Worm (Caenorhabditis elegans) whole organism, late embryonic: ENCODE data around the gene metl-9.

Source experiments
- C08G9.2 ChIP-seq: sonication (generic microtip); optimal IDR thresholded peaks from 2 replicates; lab custom pipeline; 2016; ENCODE audit warnings: mild to moderate bottlenecking, missing genetic modification characterization, moderate library complexity, missing compliant biosample characterization
- C38D4.7 ChIP-seq: fragments of 200-800 bp; sonication (Bioruptor generic); optimal IDR thresholded peaks from 2 replicates; lab custom pipeline; 2018; ENCODE audit warnings: mild to moderate bottlenecking, missing genetic modification characterization, moderate library complexity, missing compliant biosample characterization
- T23F11.4 ChIP-seq: fragments of 200-800 bp; sonication (Bioruptor generic); optimal IDR thresholded peaks from 2 replicates; lab custom pipeline; 2018; ENCODE audit warnings: mild to moderate bottlenecking, missing genetic modification characterization, missing compliant biosample characterization
- Y22D7AL.16 ChIP-seq: sonication (generic microtip); optimal IDR thresholded peaks from 2 replicates; lab custom pipeline; 2016; ENCODE audit warnings: missing genetic modification characterization, missing compliant biosample characterization
- ceh-14 ChIP-seq: sonication (generic microtip); optimal IDR thresholded peaks from 2 replicates; lab custom pipeline; 2016; ENCODE audit warnings: missing genotype, missing genetic modification characterization, missing compliant biosample characterization
- ceh-18 ChIP-seq: sonication (generic microtip); optimal IDR thresholded peaks from 2 replicates; lab custom pipeline; 2016; ENCODE audit warnings: missing genetic modification characterization, missing compliant biosample characterization
- ceh-19 ChIP-seq: fragments of 200-800 bp; sonication (Bioruptor generic); optimal IDR thresholded peaks from 2 replicates; lab custom pipeline; 2018; ENCODE audit warnings: mild to moderate bottlenecking, missing genetic modification characterization, missing compliant biosample characterization
- ceh-22 ChIP-seq: sonication (generic microtip); optimal IDR thresholded peaks from 2 replicates; lab custom pipeline; 2017; ENCODE audit warnings: missing biosample characterization, missing genetic modification characterization
- ceh-24 ChIP-seq: sonication (generic microtip); optimal IDR thresholded peaks from 2 replicates; lab custom pipeline; 2016; ENCODE audit warnings: mild to moderate bottlenecking, missing genetic modification characterization, missing compliant biosample characterization
- ceh-30 ChIP-seq: fragments of 150-350 bp; optimal IDR thresholded peaks from 2 replicates; lab custom pipeline; 2014; ENCODE audit warnings: missing biosample characterization, missing genetic modification characterization
- ceh-31 ChIP-seq: sonication (generic microtip); optimal IDR thresholded peaks from 2 replicates; lab custom pipeline; 2016; ENCODE audit warnings: missing genetic modification characterization, missing compliant biosample characterization
- ceh-48 ChIP-seq: sonication (generic microtip); optimal IDR thresholded peaks from 2 replicates; lab custom pipeline; 2016; ENCODE audit warnings: missing genetic modification characterization, inconsistent platforms, missing compliant biosample characterization
- elt-2 ChIP-seq: sonication (generic microtip); optimal IDR thresholded peaks from 2 replicates; lab custom pipeline; 2016; ENCODE audit warnings: missing genetic modification reagents, missing genetic modification characterization, missing compliant biosample characterization
- ets-4 ChIP-seq: sonication (generic microtip); optimal IDR thresholded peaks from 2 replicates; lab custom pipeline; 2016; ENCODE audit warnings: missing genetic modification characterization, missing compliant biosample characterization
- fax-1 ChIP-seq: sonication (generic microtip); optimal IDR thresholded peaks from 2 replicates; lab custom pipeline; 2016; ENCODE audit warnings: missing genotype, missing genetic modification characterization, missing compliant biosample characterization
- fkh-10 ChIP-seq: fragments of 150-350 bp; optimal IDR thresholded peaks from 2 replicates; lab custom pipeline; 2014; ENCODE audit warnings: missing biosample characterization, missing genetic modification reagents, missing genetic modification characterization
- fkh-6 ChIP-seq: sonication (generic microtip); optimal IDR thresholded peaks from 2 replicates; lab custom pipeline; 2016; ENCODE audit warnings: missing genetic modification characterization, missing compliant biosample characterization
- hlh-30 ChIP-seq: sonication (generic microtip); optimal IDR thresholded peaks from 2 replicates; lab custom pipeline; 2017; ENCODE audit warnings: antibody characterized with exemption, missing genetic modification characterization, missing compliant biosample characterization; ENCODE audit not compliant: insufficient read depth
- hlh-6 ChIP-seq: sonication (generic microtip); optimal IDR thresholded peaks from 2 replicates; lab custom pipeline; 2016; ENCODE audit warnings: missing genotype, missing genetic modification characterization, missing compliant biosample characterization
- hlh-8 ChIP-seq: sonication (generic microtip); optimal IDR thresholded peaks from 2 replicates; lab custom pipeline; 2016; ENCODE audit warnings: missing genotype, missing genetic modification characterization, missing compliant biosample characterization
- lim-6 ChIP-seq: sonication (generic microtip); optimal IDR thresholded peaks from 2 replicates; lab custom pipeline; 2016; ENCODE audit warnings: missing genetic modification characterization, missing compliant biosample characterization
- lin-11 ChIP-seq: fragments of 200-800 bp; sonication (Bioruptor generic); optimal IDR thresholded peaks from 2 replicates; lab custom pipeline; 2018; ENCODE audit warnings: mild to moderate bottlenecking, missing genetic modification characterization, missing compliant biosample characterization
- madf-2 ChIP-seq: sonication (generic microtip); optimal IDR thresholded peaks from 2 replicates; lab custom pipeline; 2017; ENCODE audit warnings: missing genetic modification characterization, missing compliant biosample characterization
- npax-4 ChIP-seq: sonication (generic microtip); optimal IDR thresholded peaks from 2 replicates; lab custom pipeline; 2016; ENCODE audit warnings: missing genetic modification characterization, missing compliant biosample characterization
- odd-2 ChIP-seq: sonication (generic microtip); optimal IDR thresholded peaks from 2 replicates; lab custom pipeline; 2017; ENCODE audit warnings: antibody characterized with exemption, mild to moderate bottlenecking, missing genetic modification characterization, missing compliant biosample characterization
- pag-3 ChIP-seq: sonication (generic microtip); optimal IDR thresholded peaks from 2 replicates; lab custom pipeline; 2016; ENCODE audit warnings: missing compliant biosample characterization, missing genetic modification characterization, borderline replicate concordance
- pat-9 ChIP-seq: fragments of 200-800 bp; sonication (Bioruptor generic); optimal IDR thresholded peaks from 2 replicates; lab custom pipeline; 2018; ENCODE audit warnings: mild to moderate bottlenecking, missing genetic modification characterization, moderate library complexity, missing compliant biosample characterization
- pha-2 ChIP-seq: sonication (generic microtip); optimal IDR thresholded peaks from 2 replicates; lab custom pipeline; 2017; ENCODE audit warnings: mild to moderate bottlenecking, missing genetic modification characterization, missing compliant biosample characterization
- pha-4 ChIP-seq: fragments of 150-350 bp; optimal IDR thresholded peaks from 2 replicates; lab custom pipeline; 2018; ENCODE audit warnings: missing biosample characterization, missing genetic modification reagents, missing genetic modification characterization
- sdc-2 ChIP-seq: sonication (generic microtip); optimal IDR thresholded peaks from 2 replicates; lab custom pipeline; 2016; ENCODE audit warnings: missing genotype, missing genetic modification characterization, missing compliant biosample characterization
- sox-2 ChIP-seq: fragments of 200-800 bp; sonication (Bioruptor generic); IDR thresholded peaks from 2 replicates; pipeline ENCODE4 v1.3.6; 2022; ENCODE audit warnings: missing genetic modification reagents, missing genetic modification characterization, missing compliant biosample characterization
- tbx-2 ChIP-seq: sonication (generic microtip); optimal IDR thresholded peaks from 2 replicates; lab custom pipeline; 2016; ENCODE audit warnings: missing genetic modification characterization, missing compliant biosample characterization
- tbx-7 ChIP-seq: sonication (generic microtip); optimal IDR thresholded peaks from 2 replicates; lab custom pipeline; 2016; ENCODE audit warnings: missing genotype, missing genetic modification characterization, missing compliant biosample characterization
- unc-55 ChIP-seq: sonication (generic microtip); optimal IDR thresholded peaks from 2 replicates; lab custom pipeline; 2017; ENCODE audit warnings: missing biosample characterization, missing genetic modification reagents, missing genetic modification characterization

The metl-9 gene

DNA sequence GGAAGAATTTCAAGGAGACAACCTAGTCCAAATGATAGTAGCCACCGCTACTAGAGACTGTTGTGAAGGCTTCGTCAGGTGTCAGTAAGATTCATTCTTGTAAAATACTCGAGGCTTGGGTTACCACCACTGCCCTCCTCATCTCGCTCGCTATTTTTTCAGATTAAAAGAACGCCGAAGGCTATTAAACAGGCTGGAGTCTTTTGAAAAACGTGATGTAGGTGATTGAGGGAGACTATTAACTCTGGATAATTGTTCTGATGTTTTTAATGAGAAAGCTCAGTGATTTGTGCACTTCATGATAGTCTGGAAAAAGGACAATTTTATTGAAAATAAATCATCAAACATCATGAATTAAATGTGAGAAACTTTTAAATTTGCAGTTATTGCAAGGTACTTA is 10.0 kb upstream of the metl-9 start, which contains the start of gene zig-6:
zig-6 (minus strand) TSS at position 101 of the 400 bp plus-strand sequence.
- TF ChIP-seq ceh-19 (GFP tag; lab: Kevin White, UChicago) (no peak), pha-4 (tag; lab: Kevin White, UChicago) (no peak), ceh-31 (tag; lab: Kevin White, UChicago) (no peak), pag-3 (tag; lab: Kevin White, UChicago) (no peak), ceh-18 (tag; lab: Kevin White, UChicago) (no peak), fkh-10 (GFP tag; lab: Kevin White, UChicago) (no peak), C08G9.2 (tag; lab: Kevin White, UChicago) (no peak), hlh-8 (tag; lab: Kevin White, UChicago) (no peak), fax-1 (tag; lab: Kevin White, UChicago) (no peak), lim-6 (tag; lab: Kevin White, UChicago) (no peak)

DNA sequence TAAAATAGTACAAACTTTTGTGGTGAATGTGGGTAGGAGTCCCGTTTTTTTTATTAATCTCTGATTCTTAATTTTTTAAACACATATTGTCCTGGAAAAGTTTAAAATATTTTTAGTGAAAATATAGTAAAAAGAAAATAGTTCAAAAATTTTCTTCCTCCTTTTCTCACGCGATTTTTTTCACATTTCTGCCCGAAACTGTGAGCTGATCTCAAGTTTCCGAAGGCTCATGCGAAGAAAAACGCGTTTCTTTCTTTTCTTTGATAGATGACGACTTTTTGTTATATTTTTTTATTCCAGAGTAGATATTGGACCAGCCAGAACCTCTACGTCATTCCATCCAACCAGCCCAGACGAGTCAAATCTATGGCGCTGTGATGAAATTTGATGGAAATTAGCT is 5.0 kb upstream of the metl-9 start, which contains the start of gene T03G11.9:
T03G11.9 (plus strand) TSS at position 301 of the 400 bp plus-strand sequence.
- TF ChIP-seq T23F11.4 (GFP tag; lab: Kevin White, UChicago) (no peak), ceh-14 (tag; lab: Kevin White, UChicago) (no peak), ceh-18 (tag; lab: Kevin White, UChicago) (no peak), Y22D7AL.16 (tag; lab: Kevin White, UChicago) (no peak), ets-4 (tag; lab: Kevin White, UChicago) (no peak), ceh-24 (tag; lab: Kevin White, UChicago) (no peak), C38D4.7 (GFP tag; lab: Kevin White, UChicago) (no peak), lim-6 (tag; lab: Kevin White, UChicago) (no peak), ceh-31 (tag; lab: Kevin White, UChicago) (no peak)

DNA sequence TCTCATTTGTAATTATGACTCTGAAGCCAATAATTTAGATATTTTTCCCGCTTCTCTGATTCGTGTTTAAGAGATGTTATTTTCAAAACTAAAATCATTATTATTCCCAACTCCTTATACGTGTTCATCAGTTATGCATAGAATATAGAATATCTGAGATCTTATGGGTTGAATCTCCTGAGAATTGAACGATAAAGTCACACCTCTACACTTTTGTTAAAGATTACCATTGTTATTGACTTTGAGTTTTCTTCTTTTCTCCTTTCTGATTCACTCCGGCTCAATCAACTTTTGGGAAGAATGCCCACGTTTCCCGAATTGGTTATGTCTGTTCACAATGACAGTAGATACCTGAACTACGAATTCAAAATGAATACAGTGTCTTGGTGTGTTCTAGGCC is 924 bp upstream of the metl-9 start, which contains the start of gene sru-48:
sru-48 (plus strand) TSS at position 301 of the 400 bp plus-strand sequence.
- TF ChIP-seq C08G9.2 (tag; lab: Kevin White, UChicago) (no peak), hlh-6 (tag; lab: Kevin White, UChicago) (no peak), odd-2 (tag; lab: Kevin White, UChicago) (no peak)

DNA sequence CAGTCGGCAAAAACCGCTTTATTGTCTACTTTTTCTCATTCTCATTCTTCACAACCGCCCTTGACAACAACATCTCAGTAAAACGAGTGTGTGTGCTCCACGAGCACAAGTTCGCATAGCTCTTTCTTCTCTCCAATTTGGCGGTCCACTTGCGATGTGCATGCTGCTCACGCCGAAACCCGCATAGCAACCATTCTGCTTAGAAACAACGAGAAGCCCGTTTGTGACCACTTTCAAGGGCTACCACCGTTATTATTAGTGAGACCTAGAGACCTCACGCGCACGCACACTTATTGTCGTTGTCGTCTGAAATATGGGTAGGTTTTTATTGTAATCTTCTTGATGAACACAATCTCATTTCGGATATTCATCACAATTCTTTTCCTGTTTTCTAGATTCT is 4.7 kb downstream of the metl-9 start, which contains the start of gene zchc-1A:
zchc-1A (plus strand) TSS at position 114 of the 400 bp plus-strand sequence.
- no peak for TF ChIP-seq pat-9 (tag; lab: Kevin White, UChicago)
- no peak for TF ChIP-seq ceh-18 (tag; lab: Kevin White, UChicago)
- no peak for TF ChIP-seq C38D4.7 (GFP tag; lab: Kevin White, UChicago)
- no peak for TF ChIP-seq tbx-7
- TF ChIP-seq hlh-6 (tag; lab: Kevin White, UChicago): no peak

DNA sequence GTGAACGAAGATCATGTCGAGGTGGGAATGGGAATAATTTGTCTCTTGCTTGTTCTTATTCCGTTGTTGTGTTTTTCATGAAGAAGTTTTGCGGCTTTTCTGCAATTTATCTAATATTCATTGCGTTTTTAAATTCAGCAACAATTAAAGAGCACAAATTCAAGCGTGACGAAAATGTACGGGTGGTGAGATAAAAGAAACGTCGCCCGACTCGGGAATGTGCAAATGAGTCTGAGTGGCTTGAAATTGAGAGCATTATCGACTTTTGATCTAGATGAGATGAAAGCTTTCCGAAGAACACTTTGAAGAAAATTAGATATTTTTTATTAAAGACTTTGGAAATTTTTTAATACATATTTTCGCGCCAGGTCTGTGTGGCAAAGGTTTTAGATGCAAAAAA is 7.9 kb downstream of the metl-9 start, which contains the start of gene T03G11.10:
T03G11.10 (minus strand) TSS at position 101 of the 400 bp plus-strand sequence.
- TF ChIP-seq madf-2 (tag; lab: Kevin White, UChicago) (no peak), pag-3 (tag; lab: Kevin White, UChicago) (no peak), tbx-2 (tag; lab: Kevin White, UChicago) (no peak), sox-2 (GFP tag; lab: Robert Waterston, UW) (no peak), ceh-22 (tag; lab: Kevin White, UChicago) (no peak), unc-55 (GFP tag; lab: Kevin White, UChicago) (no peak), fkh-6 (tag; lab: Kevin White, UChicago) (no peak), pha-2 (tag; lab: Kevin White, UChicago) (no peak)

DNA sequence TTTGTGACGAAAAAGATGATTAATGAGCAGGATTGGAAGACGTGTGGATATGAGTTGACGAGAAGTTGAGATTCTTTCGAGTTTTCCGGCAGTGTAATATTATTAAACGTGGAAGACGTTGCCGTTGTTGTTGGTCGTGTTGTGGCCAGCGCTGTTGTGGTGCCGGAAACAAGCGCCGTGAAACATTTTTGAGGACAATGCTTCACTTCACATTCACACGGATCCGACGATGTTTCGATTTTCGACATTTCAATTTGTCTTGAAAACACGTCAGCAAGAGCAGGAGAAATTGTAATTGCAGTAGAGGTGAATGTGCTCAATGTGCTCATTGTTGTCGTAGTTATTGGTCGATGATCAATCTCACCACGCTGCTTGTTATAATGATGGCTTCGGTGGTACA is 10.2 kb downstream of the metl-9 start:
- no peak for TF ChIP-seq elt-2 (tag; lab: Kevin White, UChicago)
- TF ChIP-seq ceh-30: no peak
- TF ChIP-seq hlh-30 (tag; lab: Kevin White, UChicago): no peak
- no peak for TF ChIP-seq npax-4 (tag; lab: Kevin White, UChicago)
- TF ChIP-seq unc-55 (GFP tag; lab: Kevin White, UChicago): no peak
- TF ChIP-seq ceh-48: no peak
- TF ChIP-seq sdc-2 (tag; lab: Kevin White, UChicago): no peak
- TF ChIP-seq ceh-14 (tag; lab: Kevin White, UChicago): no peak
- no peak for TF ChIP-seq lin-11 (tag; lab: Kevin White, UChicago)
- no peak for TF ChIP-seq ceh-24 (tag; lab: Kevin White, UChicago)
